Worm (Caenorhabditis elegans): ENCODE results near the gene mrt-2.

- TF ChIP-seq unc-62 (GFP tag; optimal IDR thresholded peaks at IDR 0.05), result no peak
- no peak for TF ChIP-seq elt-1 (tag; optimal IDR thresholded peaks at IDR 0.05)
These were observed 46.6 kb upstream of the mrt-2 start, which contains the start of gene pqn-84 for ce11 chrIII:11699959-11700358.
